In the genomic region with DNA sequence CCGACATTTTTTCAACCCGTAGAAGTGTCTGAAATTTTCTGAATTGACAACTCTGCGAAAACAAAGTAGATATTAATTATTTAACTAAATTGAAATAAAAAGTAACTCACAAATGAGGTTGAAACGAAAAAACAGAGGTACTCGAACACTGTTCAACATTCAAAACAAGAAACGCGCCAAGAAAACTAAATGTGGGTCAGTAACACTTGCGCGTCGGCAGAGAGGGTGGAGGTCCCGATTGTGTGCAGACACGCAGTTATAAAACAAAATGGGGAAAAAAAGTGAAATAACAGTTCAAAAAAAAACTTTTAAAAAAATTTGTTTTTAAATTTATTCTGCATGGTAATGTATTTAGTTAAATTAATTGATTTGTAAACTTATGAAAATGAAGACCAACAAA, we compare ENCODE assay signal across 2 worm cellular contexts.
TF ChIP-seq lines count a peak whose summit lies in the region.

No protein-coding gene starts in this region.

TF ChIP-seq in whole organism, L1 larva, 84 proteins besides CTCF, POLR2A, EP300 and RAD21 (continued from another document):
- TF ChIP-seq hlh-17 (GFP tag; optimal IDR thresholded peaks at IDR 0.05; lab: Kevin White, UChicago; ENCODE audit: borderline replicate concordance) = no peak
- TF ChIP-seq egl-27 (tag; optimal IDR thresholded peaks at IDR 0.05; lab: Kevin White, UChicago) = no peak
- peak; percentile 62 for TF ChIP-seq rnt-1 (tag; optimal IDR thresholded peaks at IDR 0.05; lab: Kevin White, UChicago)
- TF ChIP-seq fkh-4 (tag; optimal IDR thresholded peaks at IDR 0.05; lab: Kevin White, UChicago; ENCODE audit: borderline replicate concordance) = no peak
- TF ChIP-seq hpl-2 (GFP tag; optimal IDR thresholded peaks at IDR 0.05; lab: Kevin White, UChicago) = no peak
- TF ChIP-seq lir-3 (tag; optimal IDR thresholded peaks at IDR 0.05; lab: Kevin White, UChicago; ENCODE audit: poor library complexity) = no peak
- peak; percentile 5 for TF ChIP-seq dsc-1 (tag; optimal IDR thresholded peaks at IDR 0.05; lab: Kevin White, UChicago)
- peak; percentile 40 for TF ChIP-seq swsn-7 (tag; optimal IDR thresholded peaks at IDR 0.05; lab: Kevin White, UChicago)
- TF ChIP-seq unc-30 (tag; optimal IDR thresholded peaks at IDR 0.05; lab: Kevin White, UChicago) = no peak
- peak; percentile 1 to 62 for TF ChIP-seq lin-35 (GFP tag; optimal IDR thresholded peaks at IDR 0.05; lab: Kevin White, UChicago)
- TF ChIP-seq nhr-85 (tag; lab: Kevin White, UChicago) = peak; percentile 44
- TF ChIP-seq nhr-11 (tag; optimal IDR thresholded peaks at IDR 0.05; lab: Kevin White, UChicago) = no peak
- peak in 2 of 3 experiments; percentile 2 to 10 for TF ChIP-seq ceh-82 (tag; optimal IDR thresholded peaks at IDR 0.05; lab: Kevin White, UChicago)
- peak; percentile 33 for TF ChIP-seq mep-1 (tag; optimal IDR thresholded peaks at IDR 0.05; lab: Kevin White, UChicago)
- TF ChIP-seq unc-86 (tag; optimal IDR thresholded peaks at IDR 0.05; lab: Kevin White, UChicago) = peak; percentile 9
- TF ChIP-seq vab-15 (tag; optimal IDR thresholded peaks at IDR 0.05; lab: Kevin White, UChicago) = no peak
- TF ChIP-seq unc-62 (GFP tag; optimal IDR thresholded peaks at IDR 0.05; lab: Kevin White, UChicago) = no peak
- peak; percentile 50 for TF ChIP-seq nhr-47 (tag; optimal IDR thresholded peaks at IDR 0.05; lab: Kevin White, UChicago)
- peak; percentile 46 for TF ChIP-seq blmp-1 (tag; optimal IDR thresholded peaks at IDR 0.05; lab: Kevin White, UChicago)
- peak; percentile 6 to 33 for TF ChIP-seq efl-1 (optimal IDR thresholded peaks at IDR 0.05; lab: Kevin White, UChicago)
- TF ChIP-seq efl-1 (GFP tag; optimal IDR thresholded peaks at IDR 0.05 in 1 of 2; lab: Kevin White, UChicago) = peak in 1 of 2 experiments; percentile 85
- TF ChIP-seq snu-23 (GFP tag; optimal IDR thresholded peaks at IDR 0.05; lab: Kevin White, UChicago) = peak; percentile 47
- no peak for TF ChIP-seq ama-1 (optimal IDR thresholded peaks at IDR 0.05; lab: Kevin White, UChicago)
- no peak for TF ChIP-seq irx-1 (tag; optimal IDR thresholded peaks at IDR 0.05; lab: Kevin White, UChicago)
- TF ChIP-seq tbx-2 (tag; optimal IDR thresholded peaks at IDR 0.05; lab: Kevin White, UChicago) = peak; percentile 11
- no peak for TF ChIP-seq Y116A8C.19 (tag; optimal IDR thresholded peaks at IDR 0.05; lab: Kevin White, UChicago; ENCODE audit: borderline replicate concordance)
- no peak for TF ChIP-seq zag-1 (tag; optimal IDR thresholded peaks at IDR 0.05; lab: Kevin White, UChicago)
- no peak for TF ChIP-seq elt-2 (tag; optimal IDR thresholded peaks at IDR 0.05; lab: Kevin White, UChicago)
- no peak for TF ChIP-seq C34B4.2 (tag; optimal IDR thresholded peaks at IDR 0.05; lab: Kevin White, UChicago)
- no peak for TF ChIP-seq lin-39 (tag; optimal IDR thresholded peaks at IDR 0.05; lab: Kevin White, UChicago)
- no peak for TF ChIP-seq ets-5 (GFP tag; IDR thresholded peaks at IDR 0.05; lab: Robert Waterston, UW)
- peak in 2 of 3 experiments; percentile 37 to 46 for TF ChIP-seq dpl-1 (GFP tag; optimal IDR thresholded peaks at IDR 0.05; lab: Kevin White, UChicago)
- peak; percentile 32 for TF ChIP-seq xbp-1 (tag; optimal IDR thresholded peaks at IDR 0.05; lab: Kevin White, UChicago)
- TF ChIP-seq ceh-90 (tag; optimal IDR thresholded peaks at IDR 0.05; lab: Kevin White, UChicago) = no peak
- TF ChIP-seq ces-1 (GFP tag; optimal IDR thresholded peaks at IDR 0.05; lab: Kevin White, UChicago) = no peak
- no peak for TF ChIP-seq nhr-76 (tag; optimal IDR thresholded peaks at IDR 0.05; lab: Kevin White, UChicago)
- TF ChIP-seq ztf-11 (tag; optimal IDR thresholded peaks at IDR 0.05; lab: Kevin White, UChicago) = no peak
- TF ChIP-seq ztf-4 (tag; optimal IDR thresholded peaks at IDR 0.05; lab: Kevin White, UChicago) = no peak
- TF ChIP-seq isw-1 (GFP tag; IDR thresholded peaks at IDR 0.05; lab: Robert Waterston, UW) = no peak
- TF ChIP-seq efl-3 (GFP tag; optimal IDR thresholded peaks at IDR 0.05; lab: Kevin White, UChicago) = no peak
- TF ChIP-seq nhr-20 (tag; optimal IDR thresholded peaks at IDR 0.05; lab: Kevin White, UChicago) = peak; percentile 43
- peak; percentile 5 for TF ChIP-seq egl-13 (tag; optimal IDR thresholded peaks at IDR 0.05; lab: Kevin White, UChicago)

TF ChIP-seq in whole organism, L4 larva, 104 proteins besides CTCF, POLR2A, EP300 and RAD21 (continued from another document):
- TF ChIP-seq cey-2 (tag; optimal IDR thresholded peaks at IDR 0.05; lab: Kevin White, UChicago; ENCODE audit: borderline replicate concordance, insufficient read depth) (no peak), dpl-1 (GFP tag; optimal IDR thresholded peaks at IDR 0.05; lab: Kevin White, UChicago) (peak; percentile 57), ctbp-1 (GFP tag; IDR thresholded peaks at IDR 0.05; lab: Robert Waterston, UW) (no peak), sdz-12 (GFP tag; optimal IDR thresholded peaks at IDR 0.05; lab: Kevin White, UChicago) (no peak), lin-39 (tag; optimal IDR thresholded peaks at IDR 0.05; lab: Kevin White, UChicago) (no peak), F10B5.3 (tag; optimal IDR thresholded peaks at IDR 0.05; lab: Kevin White, UChicago) (no peak), ceh-32 (tag; optimal IDR thresholded peaks at IDR 0.05; lab: Kevin White, UChicago; ENCODE audit: poor library complexity) (no peak), aha-1 (tag; lab: Kevin White, UChicago) (peak; percentile 33), nhr-102 (tag; optimal IDR thresholded peaks at IDR 0.05; lab: Kevin White, UChicago) (peak; percentile 1), dve-1 (tag; optimal IDR thresholded peaks at IDR 0.05; lab: Kevin White, UChicago; ENCODE audit: insufficient read depth) (peak; percentile 36), nhr-237 (tag; optimal IDR thresholded peaks at IDR 0.05; lab: Kevin White, UChicago) (no peak), T20F7.1 (GFP tag; optimal IDR thresholded peaks at IDR 0.05; lab: Kevin White, UChicago) (no peak), mdt-29 (GFP tag; IDR thresholded peaks at IDR 0.05; lab: Robert Waterston, UW) (no peak), F37D6.2 (tag; optimal IDR thresholded peaks at IDR 0.05; lab: Kevin White, UChicago) (no peak), lim-7 (GFP tag; IDR thresholded peaks at IDR 0.05; lab: Robert Waterston, UW) (no peak), Y75B8A.6 (GFP tag; IDR thresholded peaks at IDR 0.05; lab: Robert Waterston, UW) (no peak), lin-15B (tag; optimal IDR thresholded peaks at IDR 0.05; lab: Kevin White, UChicago) (no peak), pqm-1 (tag; optimal IDR thresholded peaks at IDR 0.05; lab: Kevin White, UChicago) (no peak), dmd-9 (GFP tag; IDR thresholded peaks at IDR 0.05; lab: Robert Waterston, UW) (no peak), ztf-11 (tag; optimal IDR thresholded peaks at IDR 0.05; lab: Kevin White, UChicago) (no peak), zip-2 (tag; optimal IDR thresholded peaks at IDR 0.05; lab: Kevin White, UChicago) (no peak), ceh-82 (tag; optimal IDR thresholded peaks at IDR 0.05; lab: Kevin White, UChicago) (no peak), Y5F2A.4 (GFP tag; optimal IDR thresholded peaks at IDR 0.05; lab: Kevin White, UChicago) (no peak), nhr-28 (tag; optimal IDR thresholded peaks at IDR 0.05; lab: Kevin White, UChicago) (no peak), lin-38 (GFP tag; IDR thresholded peaks at IDR 0.05; lab: Robert Waterston, UW) (no peak; the same call in 1 of the 2 replicates), php-3 (GFP tag; IDR thresholded peaks at IDR 0.05; lab: Robert Waterston, UW) (no peak), hif-1 (tag; optimal IDR thresholded peaks at IDR 0.05; lab: Kevin White, UChicago) (no peak), lin-29 (GFP tag; IDR thresholded peaks at IDR 0.05; lab: Robert Waterston, UW) (no peak), gei-8 (GFP tag; optimal IDR thresholded peaks at IDR 0.05; lab: Kevin White, UChicago) (no peak), spr-1 (tag; optimal IDR thresholded peaks at IDR 0.05; lab: Kevin White, UChicago) (no peak), saeg-2 (GFP tag; IDR thresholded peaks at IDR 0.05; lab: Robert Waterston, UW) (no peak), snpc-1.2 (GFP tag; IDR thresholded peaks at IDR 0.05; lab: Robert Waterston, UW) (no peak), zfp-2 (tag; optimal IDR thresholded peaks at IDR 0.05; lab: Kevin White, UChicago) (no peak), hlh-30 (tag; optimal IDR thresholded peaks at IDR 0.05; lab: Kevin White, UChicago; ENCODE audit: insufficient read depth) (peak; percentile 42), ceh-62 (tag; optimal IDR thresholded peaks at IDR 0.05; lab: Kevin White, UChicago) (no peak), mep-1 (tag; optimal IDR thresholded peaks at IDR 0.05; lab: Kevin White, UChicago) (peak; percentile 80), F26F4.8 (GFP tag; conservative IDR thresholded peaks at IDR 0.05; lab: Robert Waterston, UW) (no peak), nhr-42 (GFP tag; IDR thresholded peaks at IDR 0.05; lab: Robert Waterston, UW) (no peak), unc-62 (GFP tag; optimal IDR thresholded peaks at IDR 0.05 in 1 of 2; lab: Kevin White, UChicago) (peak in 1 of 2 experiments; percentile 33), unc-62 (tag; optimal IDR thresholded peaks at IDR 0.05; lab: Kevin White, UChicago) (no peak), ztf-7 (tag; optimal IDR thresholded peaks at IDR 0.05; lab: Kevin White, UChicago) (no peak), mxl-3 (GFP tag; optimal IDR thresholded peaks at IDR 0.05; lab: Kevin White, UChicago) (no peak), mxl-2 (GFP tag; conservative IDR thresholded peaks at IDR 0.05; lab: Robert Waterston, UW) (no peak), unc-130 (GFP tag; optimal IDR thresholded peaks at IDR 0.05; lab: Kevin White, UChicago) (no peak), F49E8.2 (tag; optimal IDR thresholded peaks at IDR 0.05; lab: Kevin White, UChicago; ENCODE audit: borderline replicate concordance) (no peak), skn-1 (tag; optimal IDR thresholded peaks at IDR 0.05; lab: Kevin White, UChicago) (no peak), snpc-4 (tag; optimal IDR thresholded peaks at IDR 0.05; lab: Kevin White, UChicago) (no peak), lin-1 (GFP tag; IDR thresholded peaks at IDR 0.05; lab: Robert Waterston, UW) (no peak), nhr-10 (tag; optimal IDR thresholded peaks at IDR 0.05; lab: Kevin White, UChicago) (no peak), dmd-8 (GFP tag; IDR thresholded peaks at IDR 0.05; lab: Robert Waterston, UW) (no peak), ceh-44 (GFP tag; IDR thresholded peaks at IDR 0.05; lab: Robert Waterston, UW) (no peak)
